Worm (Caenorhabditis elegans) whole organism, L4/young adult: ENCODE data around the gene num-1.

Source experiments
- W03F9.2 ChIP-seq: fragments of 150-350 bp; optimal IDR thresholded peaks from 2 replicates; lab custom pipeline; 2014; ENCODE audit warnings: missing biosample characterization, missing genetic modification characterization
- dao-5 ChIP-seq: sonication (generic microtip); optimal IDR thresholded peaks from 2 replicates; lab custom pipeline; 2016; ENCODE audit warnings: missing genotype, missing genetic modification characterization, moderate library complexity, missing compliant biosample characterization
- him-1 ChIP-seq: sonication (generic microtip); optimal IDR thresholded peaks from 2 replicates; lab custom pipeline; 2016; ENCODE audit warnings: missing genotype, missing genetic modification reagents, missing genetic modification characterization, missing compliant biosample characterization

The num-1 gene

ce11 chrV:20845524-20846208 is 16.1 kb downstream of the num-1 start, which contains the start of the genes F31D4.2 and fkb-6:
Gene F31D4.2, minus strand, starts transcription at chrV:20845546.
Gene fkb-6, plus strand, starts transcription at chrV:20846158.
- TF ChIP-seq W03F9.2 (tag; lab: Kevin White, UChicago) (peak; percentile 76), him-1 (tag; lab: Kevin White, UChicago) (peak; percentile 2), dao-5 (tag; lab: Kevin White, UChicago) (no peak)

ce11 chrV:20847743-20848229 is 18.2 kb downstream of the num-1 start:
- no peak for TF ChIP-seq dao-5 (tag; lab: Kevin White, UChicago)
- peak; percentile 24 for TF ChIP-seq W03F9.2 (tag; lab: Kevin White, UChicago)

- no peak for TF ChIP-seq dao-5 (tag; lab: Kevin White, UChicago)
- TF ChIP-seq W03F9.2 (tag; lab: Kevin White, UChicago) = no peak
- TF ChIP-seq him-1 (tag; lab: Kevin White, UChicago) = no peak
These were observed 21.0 kb downstream of the num-1 start, which contains the start of gene clec-264 for ce11 chrV:20850580-20850979. Gene clec-264, minus strand, starts transcription at chrV:20850701.

- TF ChIP-seq dao-5 (tag; lab: Kevin White, UChicago) = no peak
- TF ChIP-seq him-1 (tag; lab: Kevin White, UChicago) = no peak
- peak; percentile 60 for TF ChIP-seq W03F9.2 (tag; lab: Kevin White, UChicago)
These were observed 22.3 kb downstream of the num-1 start, which contains the start of gene ndua-1 for ce11 chrV:20851847-20852386. Gene ndua-1, minus strand, starts transcription at chrV:20851897.

DNA sequence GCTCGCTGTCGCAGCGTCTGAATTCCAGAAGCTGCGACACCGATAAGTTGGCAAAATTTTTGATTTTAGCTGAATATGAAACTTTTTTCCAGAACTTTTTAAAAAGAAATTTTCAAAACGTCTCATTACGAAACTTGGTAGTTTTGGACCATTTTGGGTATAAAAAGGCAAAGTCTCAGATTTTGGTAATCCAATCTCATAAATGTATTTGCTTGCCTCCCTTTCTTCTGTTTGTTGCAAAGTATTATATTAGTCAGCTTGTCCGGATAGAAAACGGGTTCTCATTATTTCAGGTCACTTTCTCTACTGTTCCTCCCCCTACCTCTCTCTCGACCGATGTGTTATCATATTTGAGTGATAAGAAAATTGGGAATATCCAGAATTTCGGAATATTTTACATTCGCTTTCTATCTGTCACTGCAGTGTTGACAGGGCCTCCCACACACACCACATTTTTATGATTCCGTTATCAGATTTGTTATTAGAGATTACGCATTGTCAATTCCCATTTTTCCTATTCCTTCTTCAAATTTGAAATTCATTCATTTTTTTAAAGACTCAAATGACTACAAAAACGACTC is 24.1 kb downstream of the num-1 start, which contains the start of gene F31D4.5:
F31D4.5 (plus strand) TSS at position 491 of the 581 bp plus-strand sequence.
- no peak for TF ChIP-seq him-1 (tag; lab: Kevin White, UChicago)
- TF ChIP-seq W03F9.2 (tag; lab: Kevin White, UChicago) = no peak
- no peak for TF ChIP-seq dao-5 (tag; lab: Kevin White, UChicago)

ce11 chrV:20861080-20861479 is 31.5 kb downstream of the num-1 start, which contains the start of gene try-4:
Gene try-4, minus strand, starts transcription at chrV:20861153.
- TF ChIP-seq W03F9.2 (tag; lab: Kevin White, UChicago) = no peak
- TF ChIP-seq him-1 (tag; lab: Kevin White, UChicago) = no peak
- no peak for TF ChIP-seq dao-5 (tag; lab: Kevin White, UChicago)

ce11 chrV:20862681-20863080 is 33.1 kb downstream of the num-1 start, which contains the start of gene twk-35:
Gene twk-35, plus strand, starts transcription at chrV:20862981.
- no peak for TF ChIP-seq dao-5 (tag; lab: Kevin White, UChicago)
- TF ChIP-seq W03F9.2 (tag; lab: Kevin White, UChicago) = no peak
- TF ChIP-seq him-1 (tag; lab: Kevin White, UChicago) = no peak

ce11 chrV:20866406-20866805 is 36.8 kb downstream of the num-1 start:
- peak; percentile 33 for TF ChIP-seq W03F9.2 (tag; lab: Kevin White, UChicago)
- no peak for TF ChIP-seq dao-5 (tag; lab: Kevin White, UChicago)

DNA sequence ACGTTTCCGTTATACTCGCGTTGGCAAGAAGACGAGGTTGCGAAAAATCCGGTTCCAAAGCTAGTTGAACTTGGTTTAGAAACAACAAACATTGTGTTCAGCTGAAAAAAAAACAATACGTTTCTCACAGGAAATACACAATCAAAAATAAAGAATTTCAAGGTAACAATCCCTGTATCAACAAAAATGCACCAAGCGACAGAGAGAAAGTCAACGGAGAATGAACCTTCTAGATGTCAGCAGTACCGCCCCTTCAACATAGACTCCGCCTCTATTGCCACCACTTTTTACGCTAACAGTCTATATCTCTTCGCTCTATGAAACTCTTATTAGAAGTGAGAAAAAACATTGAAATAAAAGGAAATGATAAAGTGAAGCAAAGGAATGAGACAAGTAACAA is 38.7 kb downstream of the num-1 start, which contains the start of gene F31D4.8:
F31D4.8 (minus strand) TSS at position 101 of the 400 bp plus-strand sequence.
- TF ChIP-seq W03F9.2 (tag; lab: Kevin White, UChicago) = no peak
- no peak for TF ChIP-seq dao-5 (tag; lab: Kevin White, UChicago)
- no peak for TF ChIP-seq him-1 (tag; lab: Kevin White, UChicago)

DNA sequence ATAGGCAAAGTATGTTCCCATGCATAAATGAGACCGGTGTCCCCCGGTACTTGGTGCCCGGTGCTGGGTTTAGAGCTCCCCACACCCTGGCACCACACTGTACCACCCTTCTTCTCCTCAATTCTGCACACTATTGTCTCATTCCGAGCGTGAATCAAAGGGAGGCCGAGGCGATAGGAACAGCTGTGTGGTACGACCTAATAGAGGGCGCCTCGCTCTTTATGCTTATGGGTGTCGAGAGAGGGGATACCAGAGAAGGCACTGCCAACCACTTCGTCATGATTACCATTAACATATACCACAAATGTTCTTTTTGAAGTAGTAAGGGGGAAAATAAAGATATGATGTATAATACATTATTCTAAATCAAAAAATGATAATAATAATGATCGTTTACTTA is 41.0 kb downstream of the num-1 start:
- no peak for TF ChIP-seq W03F9.2 (tag; lab: Kevin White, UChicago)
- TF ChIP-seq him-1 (tag; lab: Kevin White, UChicago) = no peak
- TF ChIP-seq dao-5 (tag; lab: Kevin White, UChicago) = no peak

- TF ChIP-seq dao-5 (tag; lab: Kevin White, UChicago) = no peak
- no peak for TF ChIP-seq him-1 (tag; lab: Kevin White, UChicago)
- TF ChIP-seq W03F9.2 (tag; lab: Kevin White, UChicago) = no peak
These were observed 41.6 kb downstream of the num-1 start for ce11 chrV:20871194-20871593.

DNA sequence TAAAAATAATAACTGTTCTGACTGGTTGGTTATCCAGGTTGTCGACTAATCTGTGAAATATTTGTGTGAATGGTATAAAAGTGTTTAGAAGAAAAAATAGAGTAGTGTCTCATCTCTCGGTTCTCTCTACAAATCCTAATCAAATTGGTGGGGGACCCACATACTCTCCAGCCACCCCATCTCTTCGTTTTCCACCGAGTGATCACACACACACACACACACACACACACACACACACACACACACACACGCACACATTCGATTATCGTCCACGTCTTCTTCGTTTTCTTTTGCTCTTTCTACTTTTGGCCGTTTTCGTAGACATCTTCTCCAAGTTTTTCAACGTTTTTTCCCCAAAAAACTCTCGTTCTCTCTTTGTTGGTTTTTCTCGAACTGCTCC is 43.5 kb downstream of the num-1 start:
- TF ChIP-seq W03F9.2 (tag; lab: Kevin White, UChicago) (no peak), dao-5 (tag; lab: Kevin White, UChicago) (no peak), him-1 (tag; lab: Kevin White, UChicago) (no peak)

DNA sequence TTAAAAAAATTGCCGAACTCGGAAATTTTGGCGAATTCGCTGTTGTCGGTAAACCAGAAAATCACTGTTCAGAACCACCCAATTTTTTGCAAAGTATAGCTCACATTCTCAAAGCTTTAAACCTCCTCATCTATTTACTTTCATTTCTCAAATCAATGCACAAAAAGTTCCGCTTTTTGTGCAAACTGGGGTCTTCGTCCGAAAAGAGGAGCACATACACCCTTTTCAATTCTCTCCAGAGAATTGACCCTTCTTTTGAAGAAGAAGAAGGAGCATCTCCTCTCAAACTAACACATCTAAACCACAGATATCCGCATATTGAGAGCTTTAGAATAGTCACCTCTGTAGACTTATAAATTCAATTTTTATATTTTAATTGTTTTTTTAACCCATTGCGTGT is 45.7 kb downstream of the num-1 start:
- TF ChIP-seq W03F9.2 (tag; lab: Kevin White, UChicago) (no peak), dao-5 (tag; lab: Kevin White, UChicago) (no peak), him-1 (tag; lab: Kevin White, UChicago) (no peak)
